Worm (Caenorhabditis elegans) whole organism, mixed stage, embryonic: ENCODE measurements around the gene hpx-2.

ENCODE experiments used
- ces-1 ChIP-seq: fragments of 150-350 bp; optimal IDR thresholded peaks from 2 replicates; lab custom pipeline; 2014; ENCODE audit warnings: missing biosample characterization, missing genetic modification reagents, missing genetic modification characterization
- elt-1 ChIP-seq: sonication (generic microtip); optimal IDR thresholded peaks from 2 replicates; lab custom pipeline; 2017; ENCODE audit warnings: missing genetic modification characterization, mild to moderate bottlenecking, missing compliant biosample characterization, antibody characterized with exemption, moderate library complexity, borderline replicate concordance; ENCODE audit not compliant: insufficient read depth
- mab-5 ChIP-seq: fragments of 150-350 bp; optimal IDR thresholded peaks from 2 replicates; lab custom pipeline; 2014; ENCODE audit warnings: missing biosample characterization, missing genetic modification characterization
- nhr-76 ChIP-seq: sonication (generic microtip); optimal IDR thresholded peaks from 2 replicates; lab custom pipeline; 2017; ENCODE audit warnings: missing biosample characterization, missing genetic modification characterization
- pha-4 ChIP-seq: fragments of 150-350 bp; optimal IDR thresholded peaks from 2 replicates; lab custom pipeline; 2018; ENCODE audit warnings: missing biosample characterization, missing genetic modification reagents, missing genetic modification characterization
- sptf-1 ChIP-seq: sonication (generic microtip); optimal IDR thresholded peaks from 2 replicates; lab custom pipeline; 2017; ENCODE audit warnings: mild to moderate bottlenecking, missing genetic modification characterization, moderate library complexity, missing compliant biosample characterization
- unc-39 ChIP-seq: fragments of 150-350 bp; optimal IDR thresholded peaks from 2 replicates; lab custom pipeline; 2014; ENCODE audit warnings: missing biosample characterization, missing genetic modification characterization
- unc-62 ChIP-seq: fragments of 150-350 bp; optimal IDR thresholded peaks from 2 replicates; lab custom pipeline; 2014; ENCODE audit warnings: missing biosample characterization, missing genetic modification reagents, missing genetic modification characterization

DNA sequence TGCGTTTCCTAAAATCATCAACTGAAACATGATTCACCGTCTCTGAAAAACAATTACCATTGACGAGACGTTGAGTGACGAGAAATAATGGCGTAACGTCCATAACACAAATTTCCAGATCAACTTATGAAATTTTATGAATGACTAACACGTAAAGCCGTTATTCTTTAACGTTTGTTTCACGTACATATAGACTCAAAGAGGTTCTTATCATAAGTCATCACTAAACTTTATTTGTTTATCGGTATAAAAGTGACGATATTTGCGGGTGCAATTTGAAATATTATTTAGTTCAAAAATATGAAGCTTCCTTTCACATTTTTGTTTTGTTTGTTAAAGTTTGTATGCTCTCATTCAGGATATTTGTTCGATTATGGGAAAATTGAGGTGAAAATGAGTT, 48.9 kb downstream of the hpx-2 start, which contains the start of gene oac-3:
- TF ChIP-seq mab-5 (tag; lab: Kevin White, UChicago) (no peak), elt-1 (tag; lab: Kevin White, UChicago) (no peak), ces-1 (GFP tag; lab: Kevin White, UChicago) (no peak), sptf-1 (tag; lab: Kevin White, UChicago) (no peak), unc-39 (tag; lab: Kevin White, UChicago) (no peak), pha-4 (tag; lab: Kevin White, UChicago) (no peak), unc-62 (no peak), nhr-76 (tag; lab: Kevin White, UChicago) (no peak)
